Fruit fly (Drosophila melanogaster): ENCODE results near the gene ncd.

The ncd gene

DNA sequence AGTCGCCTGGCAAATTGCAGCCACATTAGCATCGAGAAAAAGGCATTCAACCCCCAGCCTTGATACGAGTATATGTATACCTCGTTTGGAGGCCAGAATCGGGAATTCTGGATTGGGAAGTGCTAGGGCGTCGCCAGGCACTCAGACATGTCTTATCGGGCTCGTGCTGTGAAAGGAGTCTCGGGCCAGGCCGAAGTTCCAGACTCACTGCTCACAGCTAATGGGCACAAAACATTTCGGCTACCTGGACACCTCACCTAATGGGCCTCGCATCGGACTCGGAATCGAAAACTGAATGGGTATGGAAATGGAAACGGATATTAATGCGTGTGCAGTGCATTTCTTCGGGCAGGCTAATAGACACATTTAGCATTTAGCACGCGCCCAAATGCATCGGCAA is 36.0 kb downstream of the ncd start (continued):
- TF ChIP-seq Mad (GFP tag; optimal IDR thresholded peaks at IDR 0.05): no peak
- TF ChIP-seq Deaf1 (tag; optimal IDR thresholded peaks at IDR 0.05): peak; percentile 10
- no peak for TF ChIP-seq CG3995 (GFP tag; optimal IDR thresholded peaks at IDR 0.05)
- no peak for TF ChIP-seq sr (GFP tag; IDR thresholded peaks at IDR 0.05)
- peak; percentile 54 for TF ChIP-seq CG13894 (tag; optimal IDR thresholded peaks at IDR 0.05)
- TF ChIP-seq vnd (GFP tag; IDR thresholded peaks at IDR 0.05; ENCODE audit: partially characterized antibody): no peak
- TF ChIP-seq dimm (GFP tag; IDR thresholded peaks at IDR 0.05): no peak
- TF ChIP-seq dm (GFP tag; optimal IDR thresholded peaks at IDR 0.05): no peak
- TF ChIP-seq rib (GFP tag; IDR thresholded peaks at IDR 0.05): 0 out of 2 replicates have a peak, but pooled peaks have one; percentile 16
- TF ChIP-seq kni (GFP tag; optimal IDR thresholded peaks at IDR 0.05): no peak
- no peak for TF ChIP-seq CG5245 (GFP tag; optimal IDR thresholded peaks at IDR 0.05)
- TF ChIP-seq CG13624 (GFP tag; optimal IDR thresholded peaks at IDR 0.05): no peak
- TF ChIP-seq CG11695 (GFP tag; IDR thresholded peaks at IDR 0.05): no peak
- no peak for TF ChIP-seq Myb (GFP tag; optimal IDR thresholded peaks at IDR 0.05)
- TF ChIP-seq CG4424 (GFP tag; optimal IDR thresholded peaks at IDR 0.05): no peak
- no peak for TF ChIP-seq CG31441 (GFP tag; IDR thresholded peaks at IDR 0.05)
- TF ChIP-seq CG2199 (GFP tag; IDR thresholded peaks at IDR 0.05): no peak
- TF ChIP-seq gro (GFP tag; optimal IDR thresholded peaks at IDR 0.05): no peak
- no peak for TF ChIP-seq al (GFP tag; IDR thresholded peaks at IDR 0.05)
- TF ChIP-seq Xbp1 (GFP tag; optimal IDR thresholded peaks at IDR 0.05): no peak
- TF ChIP-seq CG9876 (GFP tag; optimal IDR thresholded peaks at IDR 0.05): no peak
- TF ChIP-seq Hmr (GFP tag; optimal IDR thresholded peaks at IDR 0.05): no peak
- TF ChIP-seq CG7963 (GFP tag; IDR thresholded peaks at IDR 0.05; ENCODE audit: partially characterized antibody): no peak
- no peak for TF ChIP-seq cas (GFP tag; IDR thresholded peaks at IDR 0.05)
- TF ChIP-seq nmo (GFP tag; optimal IDR thresholded peaks at IDR 0.05): no peak
- no peak for TF ChIP-seq CG10267 (tag; optimal IDR thresholded peaks at IDR 0.05)
- TF ChIP-seq ind (GFP tag; optimal IDR thresholded peaks at IDR 0.05): no peak
- TF ChIP-seq Opbp (GFP tag; IDR thresholded peaks at IDR 0.05; ENCODE audit: partially characterized antibody): 0 out of 3 replicates have a peak, but pooled peaks have one; percentile 20
- no peak for TF ChIP-seq CG12769 (tag; optimal IDR thresholded peaks at IDR 0.05)
- TF ChIP-seq CG2120 (GFP tag; optimal IDR thresholded peaks at IDR 0.05): no peak
- no peak for TF ChIP-seq Dip3 (GFP tag; optimal IDR thresholded peaks at IDR 0.05)

DNA sequence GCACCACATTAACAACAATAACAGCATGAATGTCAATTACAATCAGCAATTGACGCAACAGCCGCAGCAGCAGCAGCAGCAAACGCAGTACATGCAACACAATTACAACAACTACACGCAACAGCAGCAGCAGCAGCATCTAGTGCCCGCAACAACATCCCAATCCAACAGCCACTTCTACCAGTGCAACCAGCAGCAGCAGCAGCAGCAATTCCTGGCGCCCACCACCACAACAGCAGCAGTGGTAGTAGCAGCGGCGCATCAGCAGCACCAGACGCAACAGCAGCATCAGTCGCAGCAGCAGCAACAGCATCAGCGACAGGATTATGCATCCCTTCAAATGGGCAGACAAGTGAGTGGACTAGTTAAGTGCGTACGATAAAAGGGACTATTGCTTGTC is 39.7 kb downstream of the ncd start:
- TF ChIP-seq Dfd (GFP tag; optimal IDR thresholded peaks at IDR 0.05) (peak in 1 of 2 experiments; percentile 77), CG8478 (optimal IDR thresholded peaks at IDR 0.05) (peak; percentile 73), CG17328 (GFP tag; IDR thresholded peaks at IDR 0.05) (no peak), HLH4C (GFP tag; IDR thresholded peaks at IDR 0.05; ENCODE audit: partially characterized antibody) (0 out of 3 replicates have a peak, but pooled peaks have one; percentile 7)

- TF ChIP-seq Ets65A (GFP tag) (peak; percentile 13), Lpt (GFP tag; optimal IDR thresholded peaks at IDR 0.05) (no peak), gsb-n (tag; optimal IDR thresholded peaks at IDR 0.05) (no peak), pan (optimal IDR thresholded peaks at IDR 0.05) (no peak), pan (GFP tag; optimal IDR thresholded peaks at IDR 0.05 in 1 of 2, IDR thresholded peaks at IDR 0.05 in 1 of 2) (peak in 1 of 2 experiments; percentile 36), CG10654 (GFP tag; optimal IDR thresholded peaks at IDR 0.05) (no peak), kay (GFP tag; optimal IDR thresholded peaks at IDR 0.05) (peak; percentile 69), CG7786 (GFP tag; optimal IDR thresholded peaks at IDR 0.05) (no peak), Oaz (GFP tag; IDR thresholded peaks at IDR 0.05) (0 out of 2 replicates have a peak, but pooled peaks have one; percentile 24), Hsf (GFP tag; optimal IDR thresholded peaks at IDR 0.05) (no peak), nom (GFP tag; optimal IDR thresholded peaks at IDR 0.05) (peak; percentile 13), D19B (GFP tag; optimal IDR thresholded peaks at IDR 0.05) (peak; percentile 71), Mad (GFP tag; optimal IDR thresholded peaks at IDR 0.05) (no peak), Opbp (GFP tag; IDR thresholded peaks at IDR 0.05; ENCODE audit: partially characterized antibody) (no peak), z (GFP tag; IDR thresholded peaks at IDR 0.05) (peak; percentile 56; the same call in 1 of the 3 replicates), ERR (GFP tag; optimal IDR thresholded peaks at IDR 0.05) (no peak), CG7928 (GFP tag; optimal IDR thresholded peaks at IDR 0.05) (no peak)
Observed at dm6 chr3R:29765267-29766095, 41.4 kb downstream of the ncd start, which contains the start of gene kay. kay (plus strand) TSS chr3R:29765995.

All from whole organism, embryonic.